Worm (Caenorhabditis elegans) whole organism, young adult: ENCODE results near the gene ZK686.2.

ENCODE experiments used
- F22D6.2 ChIP-seq: sonication (generic microtip); optimal IDR thresholded peaks from 2 replicates; lab custom pipeline; 2016; ENCODE audit warnings: mild to moderate bottlenecking, missing genetic modification characterization, missing compliant biosample characterization
- F23B12.7 ChIP-seq: sonication (generic microtip); optimal IDR thresholded peaks from 2 replicates; lab custom pipeline; 2017; ENCODE audit warnings: missing genetic modification characterization, mild to moderate bottlenecking, missing compliant biosample characterization, antibody characterized with exemption, moderate library complexity; ENCODE audit not compliant: insufficient read depth
- T26A5.8 ChIP-seq: sonication (generic microtip); optimal IDR thresholded peaks from 2 replicates; lab custom pipeline; 2016; ENCODE audit warnings: missing genetic modification characterization, missing compliant biosample characterization
- Y53F4B.3 ChIP-seq: fragments of 200-800 bp; sonication (Bioruptor generic); IDR thresholded peaks from 2 replicates; pipeline ENCODE4 v1.3.6; 2022; ENCODE audit warnings: missing genetic modification reagents, missing genetic modification characterization, missing compliant biosample characterization
- Y53G8AR.9 ChIP-seq: fragments of 200-800 bp; sonication (Bioruptor generic); conservative IDR thresholded peaks from 2 replicates; pipeline ENCODE4 v1.3.6; 2022; ENCODE audit warnings: missing genetic modification reagents, missing genetic modification characterization, missing compliant biosample characterization
- Y79H2A.3 ChIP-seq: fragments of 200-800 bp; sonication (Bioruptor generic); conservative IDR thresholded peaks from 2 replicates; pipeline ENCODE4 v1.3.6; 2022; ENCODE audit warnings: missing genetic modification reagents, missing genetic modification characterization, missing compliant biosample characterization
- attf-5 ChIP-seq: fragments of 200-800 bp; sonication (Bioruptor generic); optimal IDR thresholded peaks from 2 replicates; lab custom pipeline; 2018; ENCODE audit warnings: mild to moderate bottlenecking, missing genetic modification characterization, missing compliant biosample characterization
- attf-6 ChIP-seq: fragments of 200-800 bp; sonication (Bioruptor generic); IDR thresholded peaks from 2 replicates; pipeline ENCODE4 v1.3.6; 2022; ENCODE audit warnings: missing genetic modification reagents, missing genetic modification characterization, missing compliant biosample characterization
- bed-2 ChIP-seq: fragments of 200-800 bp; sonication (Bioruptor generic); IDR thresholded peaks from 2 replicates; pipeline ENCODE4 v1.3.6; 2022; ENCODE audit warnings: missing genetic modification reagents, missing genetic modification characterization, missing compliant biosample characterization
- cebp-1 ChIP-seq, 2 experiments: fragments of 200-800 bp in 1 of 2; sonication (Bioruptor generic) in 1 of 2; sonication (generic microtip) in 1 of 2; IDR thresholded peaks in 1 of 2; optimal IDR thresholded peaks in 1 of 2; 2 replicates each; pipeline versions ENCODE4 v1.3.6 to Lab custom; 2017 to 2022; ENCODE audit warnings: missing compliant biosample characterization in 2 of 2, missing genetic modification characterization in 2 of 2, mild to moderate bottlenecking in 1 of 2, missing genetic modification reagents in 1 of 2, moderate library complexity in 1 of 2
- die-1 ChIP-seq: sonication (generic microtip); optimal IDR thresholded peaks from 2 replicates; lab custom pipeline; 2016; ENCODE audit warnings: missing genotype, mild to moderate bottlenecking, missing genetic modification characterization, missing compliant biosample characterization
- dox-1 ChIP-seq: fragments of 200-800 bp; sonication (Bioruptor generic); IDR thresholded peaks from 2 replicates; pipeline ENCODE4 v1.3.6; 2022; ENCODE audit warnings: missing genetic modification reagents, missing genetic modification characterization, missing compliant biosample characterization
- dpff-1 ChIP-seq: sonication (generic microtip); optimal IDR thresholded peaks from 2 replicates; lab custom pipeline; 2017; ENCODE audit warnings: mild to moderate bottlenecking, missing genetic modification characterization, missing compliant biosample characterization
- ets-4 ChIP-seq: fragments of 200-800 bp; sonication (Bioruptor generic); optimal IDR thresholded peaks from 2 replicates; lab custom pipeline; 2018; ENCODE audit warnings: mild to moderate bottlenecking, missing genetic modification characterization, missing compliant biosample characterization
- hrde-1 ChIP-seq: sonication (generic microtip); optimal IDR thresholded peaks from 2 replicates; lab custom pipeline; 2016; ENCODE audit warnings: missing genetic modification characterization, mild to moderate bottlenecking, missing compliant biosample characterization, moderate library complexity, missing genotype, missing genetic modification reagents, borderline replicate concordance
- let-607 ChIP-seq, 2 experiments: fragments of 200-800 bp in 1 of 2; sonication (Bioruptor generic) in 1 of 2; sonication (generic microtip) in 1 of 2; optimal IDR thresholded peaks; 2 replicates each; lab custom pipeline; 2016 to 2018; ENCODE audit warnings: mild to moderate bottlenecking in 2 of 2, missing compliant biosample characterization in 2 of 2, missing genetic modification characterization in 2 of 2, moderate library complexity in 2 of 2, missing genotype in 1 of 2
- lin-26 ChIP-seq: fragments of 200-800 bp; sonication (Bioruptor generic); IDR thresholded peaks from 2 replicates; pipeline ENCODE4 v1.3.6; 2022; ENCODE audit warnings: missing genetic modification reagents, missing genetic modification characterization, missing compliant biosample characterization
- lir-1 ChIP-seq: fragments of 200-800 bp; sonication (Bioruptor generic); conservative IDR thresholded peaks from 2 replicates; pipeline ENCODE4 v1.3.6; 2022; ENCODE audit warnings: missing genetic modification reagents, missing genetic modification characterization, missing compliant biosample characterization
- lsy-27 ChIP-seq: sonication (generic microtip); optimal IDR thresholded peaks from 2 replicates; lab custom pipeline; 2017; ENCODE audit warnings: missing genetic modification characterization, mild to moderate bottlenecking, missing compliant biosample characterization, antibody characterized with exemption, missing genotype, borderline replicate concordance; ENCODE audit not compliant: insufficient read depth
- madf-6 ChIP-seq: fragments of 200-800 bp; sonication (Bioruptor generic); IDR thresholded peaks from 2 replicates; pipeline ENCODE4 v1.3.6; 2022; ENCODE audit warnings: missing genetic modification reagents, missing genetic modification characterization, missing compliant biosample characterization
- mxl-1 ChIP-seq: sonication (generic microtip); optimal IDR thresholded peaks from 2 replicates; lab custom pipeline; 2016; ENCODE audit warnings: missing genetic modification characterization, missing compliant biosample characterization
- nfya-1 ChIP-seq: sonication (generic microtip); optimal IDR thresholded peaks from 2 replicates; lab custom pipeline; 2017; ENCODE audit warnings: antibody characterized with exemption, missing compliant biosample characterization, missing genetic modification characterization, borderline replicate concordance; ENCODE audit not compliant: insufficient read depth
- nfya-2 ChIP-seq: fragments of 200-800 bp; sonication (Bioruptor generic); IDR thresholded peaks from 2 replicates; pipeline ENCODE4 v1.3.6; 2022; ENCODE audit warnings: missing genetic modification reagents, missing genetic modification characterization, missing compliant biosample characterization
- nfyb-1 ChIP-seq: fragments of 200-800 bp; sonication (Bioruptor generic); IDR thresholded peaks from 2 replicates; pipeline ENCODE4 v1.3.6; 2022; ENCODE audit warnings: missing genetic modification reagents, missing genetic modification characterization, missing compliant biosample characterization
- nhr-80 ChIP-seq: sonication (generic microtip); optimal IDR thresholded peaks from 2 replicates; lab custom pipeline; 2016; ENCODE audit warnings: missing genetic modification characterization, missing compliant biosample characterization
- nhr-90 ChIP-seq: sonication (generic microtip); optimal IDR thresholded peaks from 2 replicates; lab custom pipeline; 2016; ENCODE audit warnings: missing genotype, mild to moderate bottlenecking, missing genetic modification characterization, missing compliant biosample characterization
- rcor-1 ChIP-seq: fragments of 200-800 bp; sonication (Bioruptor generic); IDR thresholded peaks from 2 replicates; pipeline ENCODE4 v1.3.6; 2022; ENCODE audit warnings: missing genetic modification reagents, missing genetic modification characterization, missing compliant biosample characterization
- sea-2 ChIP-seq: fragments of 200-800 bp; sonication (Bioruptor generic); IDR thresholded peaks from 2 replicates; pipeline ENCODE4 v1.3.6; 2022; ENCODE audit warnings: missing genetic modification characterization, missing compliant biosample characterization
- somi-1 ChIP-seq: fragments of 200-800 bp; sonication (Bioruptor generic); optimal IDR thresholded peaks from 2 replicates; lab custom pipeline; 2018; ENCODE audit warnings: mild to moderate bottlenecking, missing genetic modification characterization, missing compliant biosample characterization
- sptf-2 ChIP-seq: fragments of 200-800 bp; sonication (Bioruptor generic); optimal IDR thresholded peaks from 2 replicates; lab custom pipeline; 2018; ENCODE audit warnings: mild to moderate bottlenecking, missing genetic modification characterization, missing compliant biosample characterization
- tlf-1 ChIP-seq: fragments of 200-800 bp; sonication (Bioruptor generic); optimal IDR thresholded peaks from 2 replicates; lab custom pipeline; 2018; ENCODE audit warnings: mild to moderate bottlenecking, missing genetic modification characterization, missing compliant biosample characterization
- unc-130 ChIP-seq: sonication (generic microtip); optimal IDR thresholded peaks from 2 replicates; lab custom pipeline; 2016; ENCODE audit warnings: missing genetic modification reagents, missing genetic modification characterization, missing compliant biosample characterization
- xnd-1 ChIP-seq: sonication (generic microtip); optimal IDR thresholded peaks from 2 replicates; lab custom pipeline; 2016; ENCODE audit warnings: missing genotype, missing genetic modification reagents, missing genetic modification characterization, missing compliant biosample characterization
- ztf-25 ChIP-seq: fragments of 200-800 bp; sonication (Bioruptor generic); IDR thresholded peaks from 2 replicates; pipeline ENCODE4 v1.3.6; 2022; ENCODE audit warnings: missing genetic modification reagents, missing genetic modification characterization, missing compliant biosample characterization
- ztf-26 ChIP-seq: sonication (generic microtip); optimal IDR thresholded peaks from 2 replicates; lab custom pipeline; 2017; ENCODE audit warnings: missing genetic modification characterization, missing compliant biosample characterization
- ztf-28 ChIP-seq: fragments of 200-800 bp; sonication (Bioruptor generic); IDR thresholded peaks from 2 replicates; pipeline ENCODE4 v1.3.6; 2022; ENCODE audit warnings: missing genetic modification reagents, missing genetic modification characterization, missing compliant biosample characterization

Gene ZK686.2

DNA sequence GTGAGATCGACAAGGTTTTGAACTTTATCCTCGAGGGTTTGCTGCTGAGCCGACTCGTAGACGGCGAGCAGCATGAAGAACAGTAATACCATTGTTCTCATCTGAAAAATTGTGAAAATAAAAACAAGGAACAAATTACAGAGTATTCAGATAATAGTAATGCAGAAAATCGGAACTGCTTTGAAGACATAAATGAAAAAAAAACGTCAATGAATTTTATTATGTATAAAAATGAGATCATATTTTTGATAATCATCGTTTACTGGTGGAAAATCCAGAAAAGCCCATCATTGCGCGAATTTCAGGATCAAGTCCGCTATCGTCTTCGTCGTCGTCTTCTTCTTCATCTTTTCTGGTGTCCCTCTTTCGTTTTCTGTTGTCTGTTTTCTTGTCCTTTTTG is 3.1 kb upstream of the ZK686.2 start, which contains the start of gene ZK686.3:
ZK686.3 (minus strand) TSS at position 101 of the 400 bp plus-strand sequence.
- TF ChIP-seq madf-6 (GFP tag; lab: Robert Waterston, UW) (no peak), somi-1 (GFP tag; lab: Kevin White, UChicago) (no peak), sea-2 (GFP tag; lab: Robert Waterston, UW) (no peak)

DNA sequence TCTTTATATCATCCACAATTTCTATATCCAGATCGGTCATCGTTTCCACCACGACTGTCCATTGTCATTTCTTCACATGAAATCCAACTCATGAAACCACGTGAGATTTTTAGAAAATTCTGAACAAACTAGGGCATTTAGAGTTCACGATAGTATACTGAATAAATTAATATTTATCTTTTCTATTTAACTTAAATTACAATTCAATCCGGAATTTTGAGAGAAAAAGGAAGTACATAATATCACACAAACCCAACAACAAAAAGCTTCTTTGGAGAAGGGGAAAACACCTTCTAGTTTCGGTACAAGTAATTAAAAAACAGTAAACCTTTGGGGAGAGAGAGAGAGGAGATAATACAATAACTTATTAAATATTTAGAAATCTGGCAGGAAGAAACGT is 1.6 kb upstream of the ZK686.2 start, which contains the start of gene ZK686.5:
ZK686.5 (minus strand) TSS at position 101 of the 400 bp plus-strand sequence.
- TF ChIP-seq Y79H2A.3 (GFP tag; lab: Robert Waterston, UW), result no peak

DNA sequence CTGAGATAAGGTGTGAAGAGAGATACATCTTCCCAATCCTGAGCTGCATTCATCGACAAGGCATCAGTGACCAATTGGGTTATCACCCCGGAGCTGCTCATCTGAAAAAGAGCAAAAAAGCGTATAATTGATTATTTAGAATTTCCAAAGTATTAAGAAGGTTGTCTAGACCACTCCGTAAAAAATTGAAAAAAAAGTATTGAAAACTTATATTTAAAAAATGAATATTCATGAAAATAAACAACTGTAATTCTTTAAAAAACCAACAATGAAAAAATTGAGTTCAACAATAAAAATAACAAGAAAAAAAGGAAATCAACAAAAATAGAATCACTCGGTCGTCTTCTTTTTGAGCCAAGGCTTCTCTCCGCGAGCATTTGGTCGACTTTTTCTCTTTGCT is 2.3 kb downstream of the ZK686.2 start, which contains the start of gene mtx-2:
mtx-2 (minus strand) TSS at position 101 of the 400 bp plus-strand sequence.
- TF ChIP-seq dox-1 (GFP tag; lab: Robert Waterston, UW), result 0 out of 2 replicates have a peak, but pooled peaks have one; percentile 3
- no peak for TF ChIP-seq ztf-28 (GFP tag; lab: Robert Waterston, UW)

DNA sequence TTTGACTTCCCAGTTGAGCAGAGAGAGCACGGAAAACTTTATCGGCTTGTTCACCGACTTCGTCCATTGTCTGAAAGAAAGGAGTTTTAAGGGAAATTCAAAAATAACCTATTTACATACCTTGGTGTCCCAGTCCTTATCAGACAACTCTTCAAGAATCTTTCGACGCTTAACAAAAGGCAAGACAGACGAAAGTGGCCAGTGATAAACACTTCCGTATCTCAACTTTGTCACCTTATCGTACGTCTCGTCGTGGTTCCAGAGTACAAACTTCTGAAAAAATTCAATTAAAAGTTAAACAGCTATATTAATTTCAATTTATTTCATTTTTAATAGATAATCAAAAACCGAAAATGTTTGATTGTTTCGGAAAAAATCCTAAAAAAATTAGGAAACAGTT is 3.6 kb downstream of the ZK686.2 start:
- TF ChIP-seq nhr-80 (tag; lab: Kevin White, UChicago) (peak; percentile 77), nfya-2 (GFP tag; lab: Robert Waterston, UW) (no peak)

DNA sequence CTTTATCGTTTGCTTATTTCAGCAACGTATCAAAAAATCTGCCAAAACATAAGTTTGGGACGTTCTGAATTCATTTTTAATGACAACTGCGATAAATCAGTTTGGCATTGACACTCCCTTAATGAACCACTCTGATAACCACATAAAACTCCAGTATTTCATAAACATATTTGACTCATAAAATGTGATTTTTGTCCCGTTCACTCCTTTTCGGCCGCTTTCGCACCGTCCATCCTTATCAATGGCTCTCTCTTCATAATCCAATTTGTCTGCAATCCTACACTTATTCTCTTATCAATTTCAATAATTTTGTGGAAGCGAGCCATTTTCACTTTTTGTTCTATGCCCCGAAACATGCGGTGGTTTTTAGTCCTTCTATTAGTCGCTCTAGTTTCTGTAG is 7.3 kb downstream of the ZK686.2 start, which contains the start of gene pcp-1:
pcp-1 (plus strand) TSS at position 342 of the 400 bp plus-strand sequence.
- no peak for TF ChIP-seq Y53F4B.3 (GFP tag; lab: Robert Waterston, UW)
- no peak for TF ChIP-seq dpff-1 (tag; lab: Kevin White, UChicago)
- no peak for TF ChIP-seq nhr-90 (tag; lab: Kevin White, UChicago)
- no peak for TF ChIP-seq F22D6.2
- TF ChIP-seq nfyb-1 (GFP tag; lab: Robert Waterston, UW), result no peak
- TF ChIP-seq sptf-2 (GFP tag; lab: Kevin White, UChicago), result no peak
- TF ChIP-seq sea-2 (GFP tag; lab: Robert Waterston, UW), result no peak
- peak; percentile 95 for TF ChIP-seq ets-4
- no peak for TF ChIP-seq lsy-27 (tag; lab: Kevin White, UChicago)
- no peak for TF ChIP-seq Y53G8AR.9
- TF ChIP-seq mxl-1, result no peak
- TF ChIP-seq rcor-1, result no peak
- peak; percentile 14 to 68 for TF ChIP-seq let-607 (tag; optimal IDR thresholded peaks at IDR 0.05; lab: Kevin White, UChicago)
- TF ChIP-seq nhr-80 (tag; lab: Kevin White, UChicago), result peak; percentile 100

DNA sequence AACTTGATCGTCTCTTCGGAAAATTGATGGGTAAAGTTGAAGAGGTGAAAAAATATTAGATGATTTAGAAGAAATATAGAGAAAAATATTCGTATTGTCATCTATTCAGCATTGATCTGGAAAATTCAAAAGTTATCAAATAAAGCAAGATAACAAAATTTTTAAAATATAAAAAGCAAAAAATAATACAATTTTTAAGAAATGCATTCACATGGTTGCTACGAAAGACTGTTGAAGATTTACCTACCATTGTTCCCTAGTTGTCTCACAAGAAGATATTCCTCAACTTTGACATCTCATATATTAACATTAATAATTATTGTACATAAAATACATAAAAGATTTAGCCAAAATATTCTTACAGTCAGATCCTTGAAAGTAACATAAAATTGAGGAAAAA is 11.5 kb downstream of the ZK686.2 start, which contains the start of gene cdh-3:
cdh-3 (minus strand) TSS at position 101 of the 400 bp plus-strand sequence.
- no peak for TF ChIP-seq tlf-1 (GFP tag; lab: Kevin White, UChicago)
- no peak for TF ChIP-seq ztf-25 (GFP tag; lab: Robert Waterston, UW)

DNA sequence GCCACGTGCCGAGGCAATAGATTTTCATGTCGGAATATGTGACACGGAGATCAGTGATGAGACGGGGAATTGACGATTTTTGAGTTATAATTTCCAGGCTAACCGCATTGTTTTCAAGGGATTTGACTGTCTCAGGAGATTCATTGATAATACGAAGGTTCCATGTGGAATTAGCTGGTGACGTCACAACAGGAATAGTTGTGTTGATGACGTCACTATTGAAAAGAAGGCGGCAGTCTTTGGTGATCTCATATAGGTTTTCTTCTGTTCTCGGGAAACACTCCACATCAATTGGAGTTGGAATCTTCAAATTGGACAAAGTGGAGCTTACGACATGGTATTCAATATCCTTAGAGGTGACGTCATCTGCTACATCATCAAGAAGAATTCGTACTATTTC is 22.7 kb downstream of the ZK686.2 start:
- TF ChIP-seq Y53F4B.3 (GFP tag; lab: Robert Waterston, UW) (no peak), hrde-1 (tag; lab: Kevin White, UChicago) (no peak), unc-130 (GFP tag; lab: Kevin White, UChicago) (no peak), sea-2 (GFP tag; lab: Robert Waterston, UW) (no peak), cebp-1 (GFP tag; IDR thresholded peaks at IDR 0.05; lab: Robert Waterston, UW) (no peak), cebp-1 (tag; optimal IDR thresholded peaks at IDR 0.05; lab: Kevin White, UChicago) (no peak), mxl-1 (no peak), bed-2 (GFP tag; lab: Robert Waterston, UW) (no peak), T26A5.8 (tag; lab: Kevin White, UChicago) (no peak), nhr-80 (tag; lab: Kevin White, UChicago) (no peak), ztf-26 (no peak), die-1 (tag; lab: Kevin White, UChicago) (no peak), lir-1 (GFP tag; lab: Robert Waterston, UW) (no peak), attf-5 (no peak), F23B12.7 (tag; lab: Kevin White, UChicago) (no peak), lin-26 (GFP tag; lab: Robert Waterston, UW) (no peak), xnd-1 (tag; lab: Kevin White, UChicago) (no peak), attf-6 (no peak), nfya-1 (tag; lab: Kevin White, UChicago) (no peak)
